Worm (Caenorhabditis elegans) whole organism, late embryonic: ENCODE measurements around the gene F49E11.7.

Experiments
- K02D7.2 ChIP-seq: sonication (generic microtip); optimal IDR thresholded peaks from 2 replicates; lab custom pipeline; 2017; ENCODE audit warnings: mild to moderate bottlenecking, missing genetic modification characterization, missing compliant biosample characterization
- K09A11.1 ChIP-seq: sonication (generic microtip); optimal IDR thresholded peaks from 2 replicates; lab custom pipeline; 2017; ENCODE audit warnings: antibody characterized with exemption, mild to moderate bottlenecking, missing genetic modification characterization, missing compliant biosample characterization; ENCODE audit not compliant: insufficient read depth
- T23F11.4 ChIP-seq: fragments of 200-800 bp; sonication (Bioruptor generic); optimal IDR thresholded peaks from 2 replicates; lab custom pipeline; 2018; ENCODE audit warnings: mild to moderate bottlenecking, missing genetic modification characterization, missing compliant biosample characterization
- ama-1 ChIP-seq: fragments of 150-350 bp; optimal IDR thresholded peaks from 2 replicates; lab custom pipeline; 2014
- ceh-14 ChIP-seq: sonication (generic microtip); optimal IDR thresholded peaks from 2 replicates; lab custom pipeline; 2016; ENCODE audit warnings: missing genotype, missing genetic modification characterization, missing compliant biosample characterization
- ceh-18 ChIP-seq: sonication (generic microtip); optimal IDR thresholded peaks from 2 replicates; lab custom pipeline; 2016; ENCODE audit warnings: missing genetic modification characterization, missing compliant biosample characterization
- ceh-2 ChIP-seq: sonication (generic microtip); optimal IDR thresholded peaks from 2 replicates; lab custom pipeline; 2016; ENCODE audit warnings: missing genotype, missing genetic modification characterization, missing compliant biosample characterization
- ceh-24 ChIP-seq: sonication (generic microtip); optimal IDR thresholded peaks from 2 replicates; lab custom pipeline; 2016; ENCODE audit warnings: mild to moderate bottlenecking, missing genetic modification characterization, missing compliant biosample characterization
- ceh-31 ChIP-seq: sonication (generic microtip); optimal IDR thresholded peaks from 2 replicates; lab custom pipeline; 2016; ENCODE audit warnings: missing genetic modification characterization, missing compliant biosample characterization
- ceh-34 ChIP-seq: sonication (generic microtip); optimal IDR thresholded peaks from 2 replicates; lab custom pipeline; 2016; ENCODE audit warnings: mild to moderate bottlenecking, missing genetic modification characterization, missing compliant biosample characterization
- ceh-45 ChIP-seq: fragments of 200-800 bp; sonication (Bioruptor generic); IDR thresholded peaks from 2 replicates; pipeline ENCODE4 v1.3.6; 2022; ENCODE audit warnings: missing genetic modification reagents, missing genetic modification characterization, missing compliant biosample characterization
- che-1 ChIP-seq: sonication (generic microtip); optimal IDR thresholded peaks from 2 replicates; lab custom pipeline; 2016; ENCODE audit warnings: mild to moderate bottlenecking, missing genetic modification characterization, missing compliant biosample characterization
- dmd-4 ChIP-seq: sonication (generic microtip); optimal IDR thresholded peaks from 2 replicates; lab custom pipeline; 2016; ENCODE audit warnings: borderline replicate concordance, missing genetic modification characterization, missing compliant biosample characterization
- elt-2 ChIP-seq: sonication (generic microtip); optimal IDR thresholded peaks from 2 replicates; lab custom pipeline; 2016; ENCODE audit warnings: missing genetic modification reagents, missing genetic modification characterization, missing compliant biosample characterization
- ets-4 ChIP-seq: sonication (generic microtip); optimal IDR thresholded peaks from 2 replicates; lab custom pipeline; 2016; ENCODE audit warnings: missing genetic modification characterization, missing compliant biosample characterization
- gmeb-2 ChIP-seq: sonication (generic microtip); optimal IDR thresholded peaks from 2 replicates; lab custom pipeline; 2016; ENCODE audit warnings: missing genetic modification characterization, inconsistent platforms, missing compliant biosample characterization
- hlh-13 ChIP-seq: fragments of 200-800 bp; sonication (Bioruptor generic); optimal IDR thresholded peaks from 2 replicates; lab custom pipeline; 2018; ENCODE audit warnings: mild to moderate bottlenecking, missing genetic modification characterization, missing compliant biosample characterization
- hlh-8 ChIP-seq: sonication (generic microtip); optimal IDR thresholded peaks from 2 replicates; lab custom pipeline; 2016; ENCODE audit warnings: missing genotype, missing genetic modification characterization, missing compliant biosample characterization
- lin-11 ChIP-seq: fragments of 200-800 bp; sonication (Bioruptor generic); optimal IDR thresholded peaks from 2 replicates; lab custom pipeline; 2018; ENCODE audit warnings: mild to moderate bottlenecking, missing genetic modification characterization, missing compliant biosample characterization
- madf-2 ChIP-seq: sonication (generic microtip); optimal IDR thresholded peaks from 2 replicates; lab custom pipeline; 2017; ENCODE audit warnings: missing genetic modification characterization, missing compliant biosample characterization
- mec-3 ChIP-seq: sonication (generic microtip); optimal IDR thresholded peaks from 2 replicates; lab custom pipeline; 2016; ENCODE audit warnings: borderline replicate concordance, missing genetic modification characterization, missing compliant biosample characterization
- nfya-1 ChIP-seq: sonication (generic microtip); optimal IDR thresholded peaks from 2 replicates; lab custom pipeline; 2017; ENCODE audit warnings: missing genetic modification characterization, mild to moderate bottlenecking, missing compliant biosample characterization, antibody characterized with exemption, moderate library complexity
- nhr-11 ChIP-seq: fragments of 150-350 bp; optimal IDR thresholded peaks from 2 replicates; lab custom pipeline; 2014; ENCODE audit warnings: missing biosample characterization, missing genetic modification characterization
- nhr-232 ChIP-seq: sonication (generic microtip); optimal IDR thresholded peaks from 2 replicates; lab custom pipeline; 2016; ENCODE audit warnings: missing genetic modification characterization, missing compliant biosample characterization
- npax-4 ChIP-seq: sonication (generic microtip); optimal IDR thresholded peaks from 2 replicates; lab custom pipeline; 2016; ENCODE audit warnings: missing genetic modification characterization, missing compliant biosample characterization
- pat-9 ChIP-seq: fragments of 200-800 bp; sonication (Bioruptor generic); optimal IDR thresholded peaks from 2 replicates; lab custom pipeline; 2018; ENCODE audit warnings: mild to moderate bottlenecking, missing genetic modification characterization, moderate library complexity, missing compliant biosample characterization
- pax-1 ChIP-seq: fragments of 150-350 bp; optimal IDR thresholded peaks from 2 replicates; lab custom pipeline; 2014; ENCODE audit warnings: missing biosample characterization, missing genetic modification characterization
- pha-2 ChIP-seq: sonication (generic microtip); optimal IDR thresholded peaks from 2 replicates; lab custom pipeline; 2017; ENCODE audit warnings: mild to moderate bottlenecking, missing genetic modification characterization, missing compliant biosample characterization
- pqm-1 ChIP-seq: sonication (generic microtip); optimal IDR thresholded peaks from 2 replicates; lab custom pipeline; 2016; ENCODE audit warnings: missing genetic modification characterization, missing compliant biosample characterization
- sdc-2 ChIP-seq: sonication (generic microtip); optimal IDR thresholded peaks from 2 replicates; lab custom pipeline; 2016; ENCODE audit warnings: missing genotype, missing genetic modification characterization, missing compliant biosample characterization
- sox-4 ChIP-seq: sonication (generic microtip); optimal IDR thresholded peaks from 2 replicates; lab custom pipeline; 2017; ENCODE audit warnings: mild to moderate bottlenecking, missing genetic modification characterization, inconsistent platforms, missing compliant biosample characterization
- syd-9 ChIP-seq: sonication (generic microtip); optimal IDR thresholded peaks from 2 replicates; lab custom pipeline; 2016; ENCODE audit warnings: mild to moderate bottlenecking, missing genetic modification characterization, moderate library complexity, missing compliant biosample characterization
- tbx-2 ChIP-seq: sonication (generic microtip); optimal IDR thresholded peaks from 2 replicates; lab custom pipeline; 2016; ENCODE audit warnings: missing genetic modification characterization, missing compliant biosample characterization
- tbx-7 ChIP-seq: sonication (generic microtip); optimal IDR thresholded peaks from 2 replicates; lab custom pipeline; 2016; ENCODE audit warnings: missing genotype, missing genetic modification characterization, missing compliant biosample characterization
- ttx-3 ChIP-seq: sonication (generic microtip); optimal IDR thresholded peaks from 2 replicates; lab custom pipeline; 2016; ENCODE audit warnings: missing genetic modification reagents, missing genetic modification characterization, missing compliant biosample characterization
- unc-3 ChIP-seq, 2 experiments: fragments of 200-800 bp in 1 of 2; sonication (Bioruptor generic) in 1 of 2; sonication (generic microtip) in 1 of 2; conservative IDR thresholded peaks in 1 of 2; optimal IDR thresholded peaks in 1 of 2; 2 replicates each; pipeline versions ENCODE4 v1.3.6 to Lab custom; 2016 to 2022; ENCODE audit warnings: missing compliant biosample characterization in 2 of 2, missing genetic modification characterization in 2 of 2, missing genetic modification reagents in 1 of 2
- unc-42 ChIP-seq: sonication (generic microtip); optimal IDR thresholded peaks from 2 replicates; lab custom pipeline; 2016; ENCODE audit warnings: missing genotype, missing genetic modification characterization, missing compliant biosample characterization
- unc-55 ChIP-seq: sonication (generic microtip); optimal IDR thresholded peaks from 2 replicates; lab custom pipeline; 2017; ENCODE audit warnings: missing biosample characterization, missing genetic modification reagents, missing genetic modification characterization
- unc-86 ChIP-seq: sonication (generic microtip); optimal IDR thresholded peaks from 2 replicates; lab custom pipeline; 2016; ENCODE audit warnings: missing genetic modification characterization, missing compliant biosample characterization
- zip-5 ChIP-seq: sonication (generic microtip); optimal IDR thresholded peaks from 2 replicates; lab custom pipeline; 2016; ENCODE audit warnings: missing genetic modification characterization, missing compliant biosample characterization

The F49E11.7 gene

DNA sequence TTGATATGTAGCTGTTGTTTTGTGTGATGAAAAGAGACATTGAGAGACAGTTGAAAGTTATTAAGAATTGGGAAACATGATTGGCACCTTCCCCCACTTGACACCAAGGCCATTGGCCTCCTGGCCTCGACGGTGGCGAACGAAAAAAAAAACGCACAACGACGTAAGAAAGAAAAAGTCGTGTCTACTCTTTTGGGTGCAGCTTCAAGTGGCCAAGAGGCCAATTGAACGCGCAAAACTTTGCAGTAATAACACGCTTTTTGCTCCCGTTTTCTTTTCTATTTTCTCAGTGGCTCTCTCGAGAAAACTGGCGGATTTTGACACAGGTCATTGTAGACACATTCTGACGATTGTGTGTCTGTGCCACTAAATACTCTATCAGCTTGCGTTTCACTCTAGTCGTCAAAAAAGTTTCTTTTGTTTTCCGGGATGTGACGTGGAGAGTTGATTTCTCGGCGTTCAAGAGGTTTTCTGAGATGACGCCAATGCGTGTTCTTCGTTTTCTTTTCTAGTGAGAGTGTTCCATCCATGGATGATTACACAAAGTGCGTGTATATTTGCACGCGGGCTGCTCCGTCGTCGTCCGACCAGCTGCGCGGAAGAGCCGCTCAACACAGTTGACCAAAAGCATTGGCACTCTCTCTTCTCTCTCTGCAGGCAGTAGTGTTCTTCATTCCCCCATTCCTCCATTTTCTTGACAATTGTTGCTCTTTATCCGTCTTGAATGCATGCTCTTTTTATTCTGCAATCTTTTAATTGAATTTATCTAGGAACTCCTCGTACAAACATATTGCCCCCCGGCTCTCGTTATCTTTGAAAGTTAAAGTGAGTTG is 22.0 kb upstream of the F49E11.7 start:
- TF ChIP-seq che-1 (tag; lab: Kevin White, UChicago) (peak; percentile 3), hlh-13 (GFP tag; lab: Kevin White, UChicago) (no peak), ama-1 (lab: Kevin White, UChicago) (peak; percentile 19), tbx-2 (peak; percentile 42), K02D7.2 (no peak), ceh-31 (tag; lab: Kevin White, UChicago) (peak; percentile 15), sdc-2 (tag; lab: Kevin White, UChicago) (no peak), unc-86 (tag; lab: Kevin White, UChicago) (no peak), syd-9 (no peak), elt-2 (tag; lab: Kevin White, UChicago) (peak; percentile 7)

DNA sequence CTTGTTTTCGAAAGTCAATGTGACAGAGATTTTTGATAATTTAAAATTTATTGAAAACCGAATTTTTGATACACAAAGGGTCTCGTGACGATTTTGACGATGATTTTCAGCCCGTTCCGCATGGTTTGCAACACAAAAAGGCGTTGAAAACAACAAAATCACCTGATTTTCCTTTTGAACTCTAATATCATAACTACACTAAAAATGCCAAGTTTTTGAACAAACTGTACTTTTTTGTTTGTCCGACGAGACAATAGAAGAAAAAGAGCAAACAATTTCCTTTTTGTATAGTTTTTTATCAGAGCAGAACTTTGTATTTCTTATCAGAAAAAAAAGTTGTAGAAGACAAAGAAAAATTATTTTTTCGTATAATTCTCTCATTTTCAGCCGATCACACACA is 20.5 kb upstream of the F49E11.7 start:
- TF ChIP-seq pat-9 (tag; lab: Kevin White, UChicago) (no peak), K09A11.1 (tag; lab: Kevin White, UChicago) (no peak), mec-3 (tag; lab: Kevin White, UChicago) (no peak), gmeb-2 (tag; lab: Kevin White, UChicago) (no peak), syd-9 (no peak), unc-86 (tag; lab: Kevin White, UChicago) (no peak), tbx-7 (tag; lab: Kevin White, UChicago) (no peak), ets-4 (tag; lab: Kevin White, UChicago) (no peak), sdc-2 (tag; lab: Kevin White, UChicago) (no peak), unc-42 (tag; lab: Kevin White, UChicago) (no peak), lin-11 (tag; lab: Kevin White, UChicago) (no peak), T23F11.4 (no peak), ceh-45 (GFP tag; lab: Robert Waterston, UW) (no peak), ttx-3 (tag; lab: Kevin White, UChicago) (no peak)
- TF ChIP-seq, all 69 proteins: peak for 0

DNA sequence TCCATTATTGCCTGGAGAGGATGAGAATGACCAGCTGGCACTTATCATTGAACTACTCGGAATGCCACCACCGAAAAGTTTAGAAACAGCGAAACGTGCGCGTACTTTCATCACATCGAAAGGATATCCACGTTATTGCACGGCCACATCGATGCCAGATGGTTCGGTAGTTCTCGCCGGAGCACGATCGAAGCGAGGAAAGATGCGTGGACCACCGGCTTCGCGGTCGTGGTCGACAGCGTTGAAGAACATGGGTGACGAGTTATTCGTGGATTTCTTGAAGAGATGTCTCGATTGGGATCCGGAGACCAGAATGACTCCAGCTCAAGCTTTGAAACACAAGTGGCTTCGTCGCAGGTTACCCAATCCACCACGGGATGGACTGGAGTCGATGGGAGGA is 19.2 kb upstream of the F49E11.7 start:
- TF ChIP-seq ceh-18 (tag; lab: Kevin White, UChicago): no peak
- no peak for TF ChIP-seq pax-1 (tag; lab: Kevin White, UChicago)
- no peak for TF ChIP-seq npax-4 (tag; lab: Kevin White, UChicago)
- no peak for TF ChIP-seq lin-11 (tag; lab: Kevin White, UChicago)
- TF ChIP-seq unc-55 (GFP tag; lab: Kevin White, UChicago): no peak
- no peak for TF ChIP-seq pqm-1
- no peak for TF ChIP-seq ceh-34
- no peak for TF ChIP-seq sox-4
- TF ChIP-seq ama-1 (lab: Kevin White, UChicago): no peak
- TF ChIP-seq hlh-13 (GFP tag; lab: Kevin White, UChicago): no peak
- no peak for TF ChIP-seq ceh-24 (tag; lab: Kevin White, UChicago)
- TF ChIP-seq nhr-11 (tag; lab: Kevin White, UChicago): no peak
- TF ChIP-seq madf-2 (tag; lab: Kevin White, UChicago): no peak
- TF ChIP-seq dmd-4 (tag; lab: Kevin White, UChicago): no peak
- TF ChIP-seq sdc-2 (tag; lab: Kevin White, UChicago): no peak
- no peak for TF ChIP-seq ttx-3 (tag; lab: Kevin White, UChicago)

DNA sequence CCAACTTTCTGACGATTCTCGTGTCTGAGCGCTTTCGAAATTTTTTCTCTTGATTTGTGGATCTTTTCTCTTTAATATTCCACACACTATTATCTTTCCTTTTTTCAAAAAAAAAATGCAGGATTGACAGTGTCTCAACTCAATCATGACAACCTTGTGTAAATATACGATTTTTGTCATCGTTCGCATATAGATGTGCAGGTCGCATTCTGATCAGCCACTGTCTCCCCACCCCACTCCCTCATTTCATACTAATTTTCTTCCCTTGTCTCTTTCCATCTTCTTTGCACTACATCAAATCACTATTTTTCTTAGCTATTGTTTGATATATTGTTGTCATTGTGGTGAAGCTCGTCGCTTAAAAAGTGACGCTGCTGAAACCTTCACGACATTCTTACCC is 17.4 kb upstream of the F49E11.7 start:
- TF ChIP-seq ceh-24 (tag; lab: Kevin White, UChicago): no peak
- TF ChIP-seq unc-55 (GFP tag; lab: Kevin White, UChicago): no peak
- TF ChIP-seq sox-4: no peak
- TF ChIP-seq hlh-8 (tag; lab: Kevin White, UChicago): no peak
- TF ChIP-seq zip-5: no peak
- TF ChIP-seq pha-2 (tag; lab: Kevin White, UChicago): no peak
- no peak for TF ChIP-seq unc-3 (GFP tag; conservative IDR thresholded peaks at IDR 0.05; lab: Robert Waterston, UW)
- no peak for TF ChIP-seq unc-3 (tag; optimal IDR thresholded peaks at IDR 0.05; lab: Kevin White, UChicago)
- no peak for TF ChIP-seq ttx-3 (tag; lab: Kevin White, UChicago)
- TF ChIP-seq lin-11 (tag; lab: Kevin White, UChicago): no peak
- TF ChIP-seq ceh-14: no peak
- TF ChIP-seq nhr-232: no peak
- TF ChIP-seq unc-42 (tag; lab: Kevin White, UChicago): no peak
- TF ChIP-seq sdc-2 (tag; lab: Kevin White, UChicago): no peak
- no peak for TF ChIP-seq ceh-2
- no peak for TF ChIP-seq nfya-1 (tag; lab: Kevin White, UChicago)
